Worm (Caenorhabditis elegans) whole organism, L1 larva: ENCODE results near the gene del-1.

Experiments
- C16A3.4 ChIP-seq: fragments of 150-350 bp; optimal IDR thresholded peaks from 2 replicates; lab custom pipeline; 2014; ENCODE audit warnings: missing biosample characterization, missing genetic modification characterization
- C34B4.2 ChIP-seq: sonication (generic microtip); optimal IDR thresholded peaks from 2 replicates; lab custom pipeline; 2017; ENCODE audit warnings: mild to moderate bottlenecking, missing genetic modification characterization, missing compliant biosample characterization
- Y116A8C.19 ChIP-seq: sonication (generic microtip); optimal IDR thresholded peaks from 2 replicates; lab custom pipeline; 2016; ENCODE audit warnings: missing compliant biosample characterization, missing genetic modification characterization, borderline replicate concordance
- aly-2 ChIP-seq: fragments of 150-350 bp; optimal IDR thresholded peaks from 2 replicates; lab custom pipeline; 2014; ENCODE audit warnings: missing biosample characterization, missing genetic modification characterization
- blmp-1 ChIP-seq: fragments of 150-350 bp; optimal IDR thresholded peaks from 2 replicates; lab custom pipeline; 2014; ENCODE audit warnings: missing biosample characterization, missing genetic modification characterization
- ceh-63 ChIP-seq: fragments of 200-800 bp; sonication (Bioruptor generic); optimal IDR thresholded peaks from 2 replicates; lab custom pipeline; 2018; ENCODE audit warnings: mild to moderate bottlenecking, missing genetic modification characterization, missing compliant biosample characterization
- ceh-88 ChIP-seq: fragments of 200-800 bp; sonication (Bioruptor generic); IDR thresholded peaks from 2 replicates; pipeline ENCODE4 v1.3.6; 2022; ENCODE audit warnings: missing genetic modification characterization, missing compliant biosample characterization
- dpl-1 ChIP-seq, 3 experiments: fragments of 150-350 bp in 2 of 3; sonication (generic microtip) in 1 of 3; optimal IDR thresholded peaks; 2 replicates each; lab custom pipeline; 2014 to 2017; ENCODE audit warnings: missing biosample characterization in 3 of 3, missing genetic modification characterization in 3 of 3, missing genetic modification reagents in 3 of 3
- dsc-1 ChIP-seq: sonication (generic microtip); optimal IDR thresholded peaks from 2 replicates; lab custom pipeline; 2016; ENCODE audit warnings: mild to moderate bottlenecking, missing genetic modification characterization, missing compliant biosample characterization
- efl-1 ChIP-seq, 4 experiments: fragments of 150-350 bp; optimal IDR thresholded peaks in 3 of 4; peaks in 1 of 4; 1 replicate in 1 of 4; 2 replicates in 3 of 4; lab custom pipeline; 2014; ENCODE audit warnings: missing biosample characterization in 2 of 4, missing genetic modification characterization in 2 of 4, missing genetic modification reagents in 2 of 4
- efl-3 ChIP-seq: fragments of 200-800 bp; sonication (Bioruptor generic); optimal IDR thresholded peaks from 2 replicates; lab custom pipeline; 2018; ENCODE audit warnings: mild to moderate bottlenecking, missing genetic modification characterization, missing compliant biosample characterization
- egl-27 ChIP-seq, 2 experiments: fragments of 150-350 bp in 1 of 2; sonication (generic microtip); optimal IDR thresholded peaks; 3 replicates each; lab custom pipeline; 2017 to 2018; ENCODE audit warnings: missing biosample characterization in 2 of 2, missing genetic modification characterization in 2 of 2, missing genetic modification reagents in 2 of 2
- elt-3 ChIP-seq, 6 experiments: fragments of 150-350 bp in 1 of 6; sonication (generic microtip); optimal IDR thresholded peaks; 2 replicates each; lab custom pipeline; 2017 to 2018; ENCODE audit warnings: missing biosample characterization in 6 of 6, missing genetic modification characterization in 6 of 6, inconsistent platforms in 1 of 6
- ets-5 ChIP-seq: fragments of 200-800 bp; sonication (Bioruptor generic); IDR thresholded peaks from 2 replicates; pipeline ENCODE4 v1.3.6; 2022; ENCODE audit warnings: missing genetic modification characterization, missing compliant biosample characterization
- fkh-4 ChIP-seq: sonication (generic microtip); optimal IDR thresholded peaks from 2 replicates; lab custom pipeline; 2016; ENCODE audit warnings: missing compliant biosample characterization, missing genetic modification characterization, borderline replicate concordance
- fos-1 ChIP-seq: fragments of 150-350 bp; optimal IDR thresholded peaks from 2 replicates; lab custom pipeline; 2014; ENCODE audit warnings: missing biosample characterization, missing genetic modification characterization
- grh-1 ChIP-seq: fragments of 200-800 bp; sonication (Bioruptor generic); IDR thresholded peaks from 2 replicates; pipeline ENCODE4 v1.3.6; 2022; ENCODE audit warnings: missing genetic modification reagents, missing genetic modification characterization, missing compliant biosample characterization
- hlh-4 ChIP-seq: sonication (generic microtip); optimal IDR thresholded peaks from 2 replicates; lab custom pipeline; 2016; ENCODE audit warnings: mild to moderate bottlenecking, missing genetic modification characterization, missing compliant biosample characterization
- hpl-2 ChIP-seq: fragments of 150-350 bp; optimal IDR thresholded peaks from 2 replicates; lab custom pipeline; 2014; ENCODE audit warnings: missing biosample characterization, missing genetic modification reagents, missing genetic modification characterization
- irx-1 ChIP-seq: sonication (generic microtip); optimal IDR thresholded peaks from 2 replicates; lab custom pipeline; 2016; ENCODE audit warnings: missing genetic modification characterization, missing compliant biosample characterization
- jun-1 ChIP-seq: fragments of 150-350 bp; optimal IDR thresholded peaks from 2 replicates; lab custom pipeline; 2014; ENCODE audit warnings: missing biosample characterization, missing genetic modification reagents, missing genetic modification characterization
- lin-15B ChIP-seq: fragments of 150-350 bp; sonication (generic microtip); optimal IDR thresholded peaks from 3 replicates; lab custom pipeline; 2014; ENCODE audit warnings: missing biosample characterization, missing genetic modification characterization
- lin-35 ChIP-seq, 2 experiments: fragments of 150-350 bp; optimal IDR thresholded peaks; 2 replicates each; lab custom pipeline; 2014; ENCODE audit warnings: missing biosample characterization in 2 of 2, missing genetic modification characterization in 2 of 2, missing genetic modification reagents in 2 of 2
- lin-39 ChIP-seq: fragments of 150-350 bp; optimal IDR thresholded peaks from 2 replicates; lab custom pipeline; 2014; ENCODE audit warnings: missing biosample characterization, missing genetic modification reagents, missing genetic modification characterization
- mab-9 ChIP-seq: fragments of 200-800 bp; sonication (Bioruptor generic); IDR thresholded peaks from 2 replicates; pipeline ENCODE4 v1.3.6; 2022; ENCODE audit warnings: missing genetic modification reagents, missing genetic modification characterization, missing compliant biosample characterization
- mdl-1 ChIP-seq, 2 experiments: fragments of 150-350 bp; optimal IDR thresholded peaks; 2 replicates each; lab custom pipeline; 2014 to 2017; ENCODE audit warnings: missing biosample characterization in 2 of 2, missing genetic modification characterization in 2 of 2, inconsistent platforms in 1 of 2
- mef-2 ChIP-seq: fragments of 150-350 bp; optimal IDR thresholded peaks from 2 replicates; lab custom pipeline; 2014; ENCODE audit warnings: missing biosample characterization, missing genetic modification characterization
- mep-1 ChIP-seq: fragments of 150-350 bp; optimal IDR thresholded peaks from 2 replicates; lab custom pipeline; 2014; ENCODE audit warnings: missing biosample characterization, missing genetic modification characterization
- nhr-12 ChIP-seq: sonication (generic microtip); optimal IDR thresholded peaks from 2 replicates; lab custom pipeline; 2017; ENCODE audit warnings: missing biosample characterization, missing genetic modification characterization
- nhr-28 ChIP-seq: fragments of 150-350 bp; optimal IDR thresholded peaks from 2 replicates; lab custom pipeline; 2014; ENCODE audit warnings: missing biosample characterization, missing genetic modification characterization
- nhr-47 ChIP-seq: sonication (generic microtip); optimal IDR thresholded peaks from 2 replicates; lab custom pipeline; 2016; ENCODE audit warnings: mild to moderate bottlenecking, missing genetic modification characterization, moderate library complexity, missing compliant biosample characterization
- nhr-76 ChIP-seq: sonication (generic microtip); optimal IDR thresholded peaks from 2 replicates; lab custom pipeline; 2017; ENCODE audit warnings: missing biosample characterization, missing genetic modification characterization
- nhr-77 ChIP-seq: fragments of 150-350 bp; optimal IDR thresholded peaks from 2 replicates; lab custom pipeline; 2014; ENCODE audit warnings: missing biosample characterization, missing genetic modification characterization
- nhr-85 ChIP-seq: sonication (generic microtip); peaks from one replicate; lab custom pipeline; 2016; ENCODE audit warnings: missing genetic modification characterization, inconsistent platforms, missing compliant biosample characterization
- pag-3 ChIP-seq: sonication (generic microtip); optimal IDR thresholded peaks from 2 replicates; lab custom pipeline; 2017; ENCODE audit warnings: missing genetic modification characterization, mild to moderate bottlenecking, missing compliant biosample characterization, antibody characterized with exemption, borderline replicate concordance; ENCODE audit not compliant: insufficient read depth
- rnt-1 ChIP-seq: sonication (generic microtip); optimal IDR thresholded peaks from 2 replicates; lab custom pipeline; 2016; ENCODE audit warnings: mild to moderate bottlenecking, missing genetic modification characterization, moderate library complexity, missing compliant biosample characterization
- snpc-4 ChIP-seq: fragments of 150-350 bp; optimal IDR thresholded peaks from 2 replicates; lab custom pipeline; 2014; ENCODE audit warnings: missing biosample characterization, missing genetic modification characterization
- snu-23 ChIP-seq: sonication (generic microtip); optimal IDR thresholded peaks from 2 replicates; lab custom pipeline; 2016; ENCODE audit warnings: missing genetic modification characterization, missing compliant biosample characterization
- sup-37 ChIP-seq: fragments of 200-800 bp; sonication (Bioruptor generic); optimal IDR thresholded peaks from 2 replicates; lab custom pipeline; 2018; ENCODE audit warnings: mild to moderate bottlenecking, missing genetic modification characterization, missing compliant biosample characterization
- tbx-2 ChIP-seq: sonication (generic microtip); optimal IDR thresholded peaks from 2 replicates; lab custom pipeline; 2016; ENCODE audit warnings: missing genetic modification characterization, missing compliant biosample characterization
- unc-62 ChIP-seq: fragments of 150-350 bp; optimal IDR thresholded peaks from 2 replicates; lab custom pipeline; 2014; ENCODE audit warnings: missing biosample characterization, missing genetic modification reagents, missing genetic modification characterization
- unc-98 ChIP-seq: fragments of 200-800 bp; sonication (Bioruptor generic); IDR thresholded peaks from 2 replicates; pipeline ENCODE4 v1.3.6; 2022; ENCODE audit warnings: missing genetic modification characterization, missing compliant biosample characterization
- vab-15 ChIP-seq: sonication (generic microtip); optimal IDR thresholded peaks from 2 replicates; lab custom pipeline; 2017; ENCODE audit warnings: missing genotype, mild to moderate bottlenecking, missing genetic modification characterization, missing compliant biosample characterization
- xbp-1 ChIP-seq: sonication (generic microtip); optimal IDR thresholded peaks from 2 replicates; lab custom pipeline; 2016; ENCODE audit warnings: missing genetic modification characterization, missing compliant biosample characterization
- zag-1 ChIP-seq: fragments of 150-350 bp; optimal IDR thresholded peaks from 2 replicates; lab custom pipeline; 2014; ENCODE audit warnings: missing biosample characterization, missing genetic modification characterization
- ztf-11 ChIP-seq, 2 experiments: sonication (generic microtip); optimal IDR thresholded peaks; 2 replicates each; lab custom pipeline; 2016 to 2017; ENCODE audit warnings: missing genetic modification characterization in 2 of 2, missing biosample characterization in 1 of 2, missing compliant biosample characterization in 1 of 2
- ztf-4 ChIP-seq: fragments of 150-350 bp; optimal IDR thresholded peaks from 2 replicates; lab custom pipeline; 2014; ENCODE audit warnings: missing biosample characterization, missing genetic modification characterization

Gene del-1

DNA sequence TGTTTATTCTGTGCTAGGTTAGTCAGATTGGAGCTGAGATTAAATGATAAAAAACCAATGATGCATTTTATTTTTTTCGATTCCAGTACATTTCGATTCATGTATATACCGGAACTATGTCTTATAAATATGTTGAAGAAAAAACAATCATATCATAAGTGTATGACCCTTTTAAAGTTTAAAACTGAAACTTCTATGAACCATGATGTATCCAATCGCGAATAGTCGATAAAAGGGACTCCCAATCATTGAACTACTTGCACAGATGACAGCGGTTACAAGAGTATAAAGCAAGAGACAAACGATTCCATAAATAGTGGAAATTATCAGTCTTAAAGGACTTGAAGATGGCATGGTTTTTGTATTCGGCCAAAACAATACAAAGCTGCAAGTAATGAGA lies 32.9 kb upstream of the del-1 start, which contains the start of gene srg-37:
TSS of gene srg-37 (minus strand) at position 101 of the 400 bp plus-strand sequence.
- TF ChIP-seq pag-3 (no peak), ceh-63 (GFP tag; lab: Kevin White, UChicago) (no peak), hlh-4 (tag; lab: Kevin White, UChicago) (no peak), hpl-2 (GFP tag; lab: Kevin White, UChicago) (no peak), mab-9 (GFP tag; lab: Robert Waterston, UW) (no peak), dsc-1 (tag; lab: Kevin White, UChicago) (no peak), blmp-1 (tag; lab: Kevin White, UChicago) (no peak), grh-1 (GFP tag; lab: Robert Waterston, UW) (no peak), jun-1 (tag; lab: Kevin White, UChicago) (no peak), mef-2 (tag; lab: Kevin White, UChicago) (no peak), nhr-28 (tag; lab: Kevin White, UChicago) (no peak), snu-23 (GFP tag; lab: Kevin White, UChicago) (no peak), vab-15 (tag; lab: Kevin White, UChicago) (no peak), mep-1 (no peak), lin-35 (GFP tag; optimal IDR thresholded peaks at IDR 0.05; lab: Kevin White, UChicago) (no peak), egl-27 (tag; optimal IDR thresholded peaks at IDR 0.05; lab: Kevin White, UChicago) (no peak), efl-3 (no peak), xbp-1 (no peak), efl-1 (optimal IDR thresholded peaks at IDR 0.05; lab: Kevin White, UChicago) (no peak), efl-1 (GFP tag; optimal IDR thresholded peaks at IDR 0.05 in 1 of 2; lab: Kevin White, UChicago) (no peak)

DNA sequence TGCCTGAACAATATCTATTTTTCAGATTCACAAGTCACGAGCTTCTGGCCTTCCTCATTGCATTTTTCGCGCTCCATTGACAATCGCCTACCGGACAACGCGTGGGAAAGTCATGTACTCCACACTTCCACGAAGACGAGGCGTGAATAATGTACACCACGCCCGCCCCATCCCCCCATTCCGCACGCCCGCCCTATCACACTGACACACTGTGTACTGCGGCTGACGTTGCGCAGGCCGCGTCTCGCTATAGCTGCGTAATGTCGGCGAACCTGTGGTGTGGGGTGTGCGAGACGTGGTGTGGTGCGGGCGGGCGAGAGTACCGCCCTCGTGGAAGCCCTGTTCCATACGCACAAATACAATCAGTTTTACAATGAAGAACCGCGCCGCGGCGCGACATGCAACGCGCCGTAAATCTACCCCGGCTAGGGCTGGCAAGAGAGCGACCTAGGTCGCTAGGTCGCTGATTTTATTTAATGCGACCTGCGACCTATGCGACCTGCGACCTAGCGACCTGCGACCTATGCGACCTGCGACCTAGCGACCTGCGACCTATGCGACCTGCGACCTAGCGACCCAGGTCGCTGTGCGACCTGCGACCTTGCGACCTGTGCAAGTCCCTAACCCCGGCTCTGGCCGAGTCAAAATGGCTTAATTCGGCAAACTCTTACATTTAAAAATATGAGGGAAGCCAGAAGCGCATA lies 31.6 kb upstream of the del-1 start:
- TF ChIP-seq irx-1 (tag; lab: Kevin White, UChicago) (no peak), fos-1 (no peak), snpc-4 (no peak), lin-15B (tag; lab: Kevin White, UChicago) (no peak)

DNA sequence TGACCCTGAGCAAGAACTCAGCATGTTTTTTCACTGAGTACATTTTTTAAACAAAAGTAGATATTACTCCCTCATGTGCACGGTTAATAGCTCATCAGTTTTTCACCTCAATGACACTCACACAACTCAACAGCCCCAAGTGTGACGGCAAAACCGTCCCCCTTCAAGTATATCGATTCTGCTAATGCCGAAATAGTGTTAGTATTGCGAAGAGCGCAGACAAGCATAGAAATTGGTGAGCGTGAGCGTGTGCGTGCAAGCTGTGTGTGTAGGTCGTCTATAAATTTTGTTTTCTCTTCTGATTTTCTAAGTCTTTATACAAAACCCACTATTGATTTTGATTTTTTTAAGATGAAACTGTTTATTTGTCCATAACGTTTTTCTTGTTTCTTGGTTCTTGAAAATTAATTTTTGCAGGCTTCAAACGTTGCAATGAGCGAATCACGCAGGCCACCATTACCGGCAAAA lies 29.6 kb upstream of the del-1 start, which contains the start of gene K04C1.2:
TSS of gene K04C1.2 (plus strand) at position 418 of the 468 bp plus-strand sequence.
- TF ChIP-seq fkh-4, result no peak
- peak in 1 of 3 experiments; percentile 35 for TF ChIP-seq dpl-1 (GFP tag; optimal IDR thresholded peaks at IDR 0.05; lab: Kevin White, UChicago)
- no peak for TF ChIP-seq pag-3
- TF ChIP-seq sup-37 (GFP tag; lab: Kevin White, UChicago), result no peak
- no peak for TF ChIP-seq C16A3.4 (tag; lab: Kevin White, UChicago)
- TF ChIP-seq Y116A8C.19, result no peak
- TF ChIP-seq mdl-1 (tag; optimal IDR thresholded peaks at IDR 0.05; lab: Kevin White, UChicago), result peak in 1 of 2 experiments; percentile 22
- no peak for TF ChIP-seq C34B4.2 (tag; lab: Kevin White, UChicago)
- TF ChIP-seq ztf-4 (tag; lab: Kevin White, UChicago), result no peak
- TF ChIP-seq mep-1, result peak; percentile 38
- no peak for TF ChIP-seq zag-1
- TF ChIP-seq nhr-47 (tag; lab: Kevin White, UChicago), result peak; percentile 6
- no peak for TF ChIP-seq ets-5 (GFP tag; lab: Robert Waterston, UW)
- no peak for TF ChIP-seq nhr-85 (tag; lab: Kevin White, UChicago)
- TF ChIP-seq grh-1 (GFP tag; lab: Robert Waterston, UW), result no peak
- TF ChIP-seq fos-1, result no peak
- TF ChIP-seq nhr-28 (tag; lab: Kevin White, UChicago), result no peak
- no peak for TF ChIP-seq nhr-76 (tag; lab: Kevin White, UChicago)
- peak; percentile 32 to 68 for TF ChIP-seq lin-35 (GFP tag; optimal IDR thresholded peaks at IDR 0.05; lab: Kevin White, UChicago)
- TF ChIP-seq rnt-1 (tag; lab: Kevin White, UChicago), result peak; percentile 52
- TF ChIP-seq aly-2, result no peak
- no peak for TF ChIP-seq ceh-88 (GFP tag; lab: Robert Waterston, UW)
- no peak for TF ChIP-seq mef-2 (tag; lab: Kevin White, UChicago)
- TF ChIP-seq mab-9 (GFP tag; lab: Robert Waterston, UW), result no peak
- TF ChIP-seq efl-1 (optimal IDR thresholded peaks at IDR 0.05; lab: Kevin White, UChicago), result peak; percentile 10 to 20
- TF ChIP-seq efl-1 (GFP tag; optimal IDR thresholded peaks at IDR 0.05 in 1 of 2; lab: Kevin White, UChicago), result peak in 1 of 2 experiments; percentile 33
- no peak for TF ChIP-seq nhr-12 (tag; lab: Kevin White, UChicago)
- no peak for TF ChIP-seq unc-98 (GFP tag; lab: Robert Waterston, UW)
- no peak for TF ChIP-seq tbx-2 (tag; lab: Kevin White, UChicago)
- peak in 1 of 6 experiments; percentile 5 for TF ChIP-seq elt-3 (tag; optimal IDR thresholded peaks at IDR 0.05; lab: Kevin White, UChicago)
- TF ChIP-seq unc-62 (GFP tag; lab: Kevin White, UChicago), result no peak
- TF ChIP-seq nhr-77 (tag; lab: Kevin White, UChicago), result no peak
- TF ChIP-seq ztf-11 (tag; optimal IDR thresholded peaks at IDR 0.05; lab: Kevin White, UChicago), result no peak
- no peak for TF ChIP-seq lin-39
